Worm (Caenorhabditis elegans) whole organism, late embryonic: ENCODE measurements around the gene ggtb-1.

Experiments
- ama-1 ChIP-seq: fragments of 150-350 bp; optimal IDR thresholded peaks from 2 replicates; lab custom pipeline; 2014
- ceh-14 ChIP-seq: sonication (generic microtip); optimal IDR thresholded peaks from 2 replicates; lab custom pipeline; 2016; ENCODE audit warnings: missing genotype, missing genetic modification characterization, missing compliant biosample characterization
- ceh-18 ChIP-seq: sonication (generic microtip); optimal IDR thresholded peaks from 2 replicates; lab custom pipeline; 2016; ENCODE audit warnings: missing genetic modification characterization, missing compliant biosample characterization
- dve-1 ChIP-seq: sonication (generic microtip); optimal IDR thresholded peaks from 2 replicates; lab custom pipeline; 2017; ENCODE audit warnings: antibody characterized with exemption, mild to moderate bottlenecking, missing genetic modification characterization, missing compliant biosample characterization
- ets-4 ChIP-seq: sonication (generic microtip); optimal IDR thresholded peaks from 2 replicates; lab custom pipeline; 2016; ENCODE audit warnings: missing genetic modification characterization, missing compliant biosample characterization
- hlh-30 ChIP-seq: sonication (generic microtip); optimal IDR thresholded peaks from 2 replicates; lab custom pipeline; 2017; ENCODE audit warnings: antibody characterized with exemption, missing genetic modification characterization, missing compliant biosample characterization; ENCODE audit not compliant: insufficient read depth
- hlh-8 ChIP-seq: sonication (generic microtip); optimal IDR thresholded peaks from 2 replicates; lab custom pipeline; 2016; ENCODE audit warnings: missing genotype, missing genetic modification characterization, missing compliant biosample characterization
- mec-3 ChIP-seq: sonication (generic microtip); optimal IDR thresholded peaks from 2 replicates; lab custom pipeline; 2016; ENCODE audit warnings: borderline replicate concordance, missing genetic modification characterization, missing compliant biosample characterization
- nfya-1 ChIP-seq: sonication (generic microtip); optimal IDR thresholded peaks from 2 replicates; lab custom pipeline; 2017; ENCODE audit warnings: missing genetic modification characterization, mild to moderate bottlenecking, missing compliant biosample characterization, antibody characterized with exemption, moderate library complexity
- nhr-11 ChIP-seq: fragments of 150-350 bp; optimal IDR thresholded peaks from 2 replicates; lab custom pipeline; 2014; ENCODE audit warnings: missing biosample characterization, missing genetic modification characterization
- syd-9 ChIP-seq: sonication (generic microtip); optimal IDR thresholded peaks from 2 replicates; lab custom pipeline; 2016; ENCODE audit warnings: mild to moderate bottlenecking, missing genetic modification characterization, moderate library complexity, missing compliant biosample characterization
- tbx-2 ChIP-seq: sonication (generic microtip); optimal IDR thresholded peaks from 2 replicates; lab custom pipeline; 2016; ENCODE audit warnings: missing genetic modification characterization, missing compliant biosample characterization
- unc-42 ChIP-seq: sonication (generic microtip); optimal IDR thresholded peaks from 2 replicates; lab custom pipeline; 2016; ENCODE audit warnings: missing genotype, missing genetic modification characterization, missing compliant biosample characterization

DNA sequence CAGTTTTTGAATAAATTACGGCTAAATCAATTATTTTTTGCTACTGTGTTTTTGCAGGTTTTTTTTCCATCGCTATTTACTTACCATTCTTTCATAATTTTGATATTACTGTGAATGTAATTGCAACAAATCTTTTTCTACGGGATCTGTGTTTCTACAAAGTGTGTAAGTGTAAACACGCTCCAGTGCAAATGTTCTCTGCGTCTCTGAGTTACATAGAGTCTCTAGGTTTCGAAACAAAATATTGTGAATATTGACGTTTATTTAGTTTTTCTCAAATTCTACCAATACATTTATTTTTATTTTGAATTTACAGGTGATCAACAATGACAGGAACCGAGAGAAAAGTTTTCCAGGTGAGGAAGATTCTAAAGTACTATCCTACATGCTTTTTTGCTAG is 50.5 kb downstream of the ggtb-1 start, which contains the start of gene yju-2:
- TF ChIP-seq tbx-2 (tag; lab: Kevin White, UChicago) = peak; percentile 57
- TF ChIP-seq nfya-1 (tag; lab: Kevin White, UChicago) = peak; percentile 27
- no peak for TF ChIP-seq dve-1
- TF ChIP-seq ceh-18 (tag; lab: Kevin White, UChicago) = no peak
- TF ChIP-seq syd-9 (tag; lab: Kevin White, UChicago) = no peak
- no peak for TF ChIP-seq nhr-11 (tag; lab: Kevin White, UChicago)
- peak; percentile 22 for TF ChIP-seq ets-4 (tag; lab: Kevin White, UChicago)
- no peak for TF ChIP-seq hlh-8 (tag; lab: Kevin White, UChicago)
- TF ChIP-seq unc-42 = peak; percentile 14
- TF ChIP-seq hlh-30 (tag; lab: Kevin White, UChicago) = no peak
- no peak for TF ChIP-seq ama-1 (lab: Kevin White, UChicago)
- no peak for TF ChIP-seq mec-3 (tag; lab: Kevin White, UChicago)
- no peak for TF ChIP-seq ceh-14
